Worm (Caenorhabditis elegans): ENCODE data around the gene fbxa-31.

The fbxa-31 gene

ce11 chrIII:1289139-1289538, 17.9 kb upstream of the fbxa-31 start:
- TF ChIP-seq pha-4 (tag; optimal IDR thresholded peaks at IDR 0.05) (no peak), lin-13 (tag; optimal IDR thresholded peaks at IDR 0.05) (no peak), elt-3 (tag; optimal IDR thresholded peaks at IDR 0.05) (no peak), ces-1 (GFP tag; optimal IDR thresholded peaks at IDR 0.05) (no peak), ceh-83 (GFP tag; optimal IDR thresholded peaks at IDR 0.05) (no peak)

- TF ChIP-seq cnd-1 (tag; optimal IDR thresholded peaks at IDR 0.05) (no peak), lsy-2 (tag; optimal IDR thresholded peaks at IDR 0.05) (no peak), unc-39 (tag; optimal IDR thresholded peaks at IDR 0.05) (no peak), ceh-39 (tag; optimal IDR thresholded peaks at IDR 0.05) (no peak), mls-2 (tag; optimal IDR thresholded peaks at IDR 0.05) (no peak), nhr-237 (tag; optimal IDR thresholded peaks at IDR 0.05) (no peak), nhr-12 (tag; optimal IDR thresholded peaks at IDR 0.05) (no peak), ces-1 (GFP tag; optimal IDR thresholded peaks at IDR 0.05) (no peak), nhr-2 (tag; optimal IDR thresholded peaks at IDR 0.05) (no peak), sptf-1 (tag; optimal IDR thresholded peaks at IDR 0.05) (no peak), drap-1 (GFP tag; optimal IDR thresholded peaks at IDR 0.05) (no peak), unc-62 (GFP tag; optimal IDR thresholded peaks at IDR 0.05) (no peak), sem-2 (GFP tag; optimal IDR thresholded peaks at IDR 0.05) (no peak), elt-3 (tag; optimal IDR thresholded peaks at IDR 0.05) (no peak), hlh-1 (tag; optimal IDR thresholded peaks at IDR 0.05) (no peak), mep-1 (tag; optimal IDR thresholded peaks at IDR 0.05) (no peak), M03D4.4 (tag; optimal IDR thresholded peaks at IDR 0.05) (no peak)
These were observed 17.3 kb upstream of the fbxa-31 start, which contains the start of gene fbxa-50 for ce11 chrIII:1288473-1289056. Gene fbxa-50, minus strand, starts transcription at chrIII:1288523.

ce11 chrIII:1284584-1285046, 13.4 kb upstream of the fbxa-31 start, which contains the start of gene fbxa-37:
Gene fbxa-37, plus strand, starts transcription at chrIII:1284996.
- TF ChIP-seq ceh-83 (GFP tag; optimal IDR thresholded peaks at IDR 0.05) = no peak
- TF ChIP-seq blmp-1 (tag; optimal IDR thresholded peaks at IDR 0.05) = no peak
- no peak for TF ChIP-seq nhr-237 (tag; optimal IDR thresholded peaks at IDR 0.05)
- TF ChIP-seq nhr-28 (tag; optimal IDR thresholded peaks at IDR 0.05) = no peak
- no peak for TF ChIP-seq ceh-43 (GFP tag; optimal IDR thresholded peaks at IDR 0.05)
- TF ChIP-seq lsy-2 (tag; optimal IDR thresholded peaks at IDR 0.05) = no peak
- no peak for TF ChIP-seq bed-3 (GFP tag; optimal IDR thresholded peaks at IDR 0.05)
- no peak for TF ChIP-seq mab-5 (tag; optimal IDR thresholded peaks at IDR 0.05)
- TF ChIP-seq unc-39 (tag; optimal IDR thresholded peaks at IDR 0.05) = no peak
- no peak for TF ChIP-seq zip-8 (tag; optimal IDR thresholded peaks at IDR 0.05)
- TF ChIP-seq unc-120 (tag; optimal IDR thresholded peaks at IDR 0.05; ENCODE audit: poor library complexity, severe bottlenecking) = no peak

ce11 chrIII:1279197-1279596, 8.0 kb upstream of the fbxa-31 start:
- TF ChIP-seq drap-1 (GFP tag; optimal IDR thresholded peaks at IDR 0.05) (no peak), bed-3 (GFP tag; optimal IDR thresholded peaks at IDR 0.05) (no peak), hlh-1 (tag; optimal IDR thresholded peaks at IDR 0.05) (no peak), ham-2 (GFP tag; optimal IDR thresholded peaks at IDR 0.05) (no peak), blmp-1 (tag; optimal IDR thresholded peaks at IDR 0.05) (no peak), lsy-2 (tag; optimal IDR thresholded peaks at IDR 0.05) (no peak), M03D4.4 (tag; optimal IDR thresholded peaks at IDR 0.05) (no peak), lin-32 (GFP tag; optimal IDR thresholded peaks at IDR 0.05) (no peak), mab-5 (tag; optimal IDR thresholded peaks at IDR 0.05) (no peak), tbx-8 (GFP tag; optimal IDR thresholded peaks at IDR 0.05) (no peak)

ce11 chrIII:1275513-1275912, 4.3 kb upstream of the fbxa-31 start, which contains the start of gene fbxa-30:
Gene fbxa-30, minus strand, starts transcription at chrIII:1275613.
- TF ChIP-seq cnd-1 (tag; optimal IDR thresholded peaks at IDR 0.05) = no peak
- no peak for TF ChIP-seq ceh-43 (GFP tag; optimal IDR thresholded peaks at IDR 0.05)
- no peak for TF ChIP-seq lsy-2 (tag; optimal IDR thresholded peaks at IDR 0.05)
- no peak for TF ChIP-seq ceh-39 (tag; optimal IDR thresholded peaks at IDR 0.05)
- TF ChIP-seq ztf-11 (tag; optimal IDR thresholded peaks at IDR 0.05) = no peak
